Fruit fly (Drosophila melanogaster) whole organism, embryonic: ENCODE results near the gene MAPk-Ak2.

Experiments
- Abd-B ChIP-seq: fragments of 200-800 bp; sonication (Bioruptor generic); optimal IDR thresholded peaks from 2 replicates; lab custom pipeline; 2018; ENCODE audit warnings: missing biosample characterization, mild to moderate bottlenecking, missing genetic modification characterization, moderate library complexity
- Ada2b ChIP-seq: fragments of 200-800 bp; sonication (Bioruptor generic); IDR thresholded peaks from 2 replicates; pipeline ENCODE4 v1.3.6; 2022; ENCODE audit warnings: missing biosample characterization, missing genetic modification characterization
- C15 ChIP-seq: fragments of 200-800 bp; sonication (Bioruptor generic); IDR thresholded peaks from 3 replicates; pipeline ENCODE4 v1.3.6; 2022; ENCODE audit warnings: missing biosample characterization, missing genetic modification characterization
- CG10321 ChIP-seq: fragments of 200-800 bp; sonication (Bioruptor generic); IDR thresholded peaks from 2 replicates; pipeline ENCODE4 v1.3.6; 2022; ENCODE audit warnings: missing biosample characterization, missing genetic modification characterization
- CG10431 ChIP-seq: fragments of 200-800 bp; sonication (Bioruptor generic); optimal IDR thresholded peaks from 3 replicates; lab custom pipeline; 2018; ENCODE audit warnings: missing biosample characterization, mild to moderate bottlenecking, missing genetic modification characterization
- CG10979 ChIP-seq: fragments of 200-800 bp; sonication (Bioruptor generic); optimal IDR thresholded peaks from 2 replicates; lab custom pipeline; 2018; ENCODE audit warnings: missing biosample characterization, mild to moderate bottlenecking, missing genetic modification characterization, moderate library complexity
- CG12744 ChIP-seq: fragments of 200-800 bp; sonication (Bioruptor generic); optimal IDR thresholded peaks from 2 replicates; lab custom pipeline; 2016; ENCODE audit warnings: missing biosample characterization, missing genetic modification characterization
- CG14014 ChIP-seq: fragments of 200-800 bp; sonication (Bioruptor generic); IDR thresholded peaks from 2 replicates; pipeline ENCODE4 v1.3.6; 2022; ENCODE audit warnings: missing biosample characterization, missing genetic modification characterization
- CG15269 ChIP-seq: fragments of 200-800 bp; sonication (Bioruptor generic); optimal IDR thresholded peaks from 2 replicates; lab custom pipeline; 2018; ENCODE audit warnings: missing biosample characterization, mild to moderate bottlenecking, missing genetic modification characterization, moderate library complexity
- CG1529 ChIP-seq: fragments of 200-800 bp; sonication (Bioruptor generic); optimal IDR thresholded peaks from 3 replicates; lab custom pipeline; 2018; ENCODE audit warnings: missing biosample characterization, missing genetic modification characterization
- CG15696 ChIP-seq: fragments of 200-800 bp; sonication (Bioruptor generic); optimal IDR thresholded peaks from 2 replicates; lab custom pipeline; 2019; ENCODE audit warnings: missing biosample characterization, mild to moderate bottlenecking, missing genetic modification characterization, moderate library complexity
- CG1647 ChIP-seq: fragments of 200-800 bp; sonication (Bioruptor generic); optimal IDR thresholded peaks from 3 replicates; lab custom pipeline; 2016; ENCODE audit warnings: missing biosample characterization, missing genetic modification characterization
- CG17359 ChIP-seq: fragments of 200-800 bp; sonication (Bioruptor generic); optimal IDR thresholded peaks from 3 replicates; lab custom pipeline; 2018; ENCODE audit warnings: missing biosample characterization, mild to moderate bottlenecking, missing genetic modification characterization, moderate library complexity
- CG1832 ChIP-seq: fragments of 200-800 bp; sonication (Bioruptor generic); optimal IDR thresholded peaks from 2 replicates; lab custom pipeline; 2017; ENCODE audit warnings: missing biosample characterization, mild to moderate bottlenecking, missing genetic modification characterization, inconsistent platforms
- CG2875 ChIP-seq: fragments of 200-800 bp; sonication (Bioruptor generic); optimal IDR thresholded peaks from 2 replicates; lab custom pipeline; 2017; ENCODE audit warnings: missing biosample characterization, mild to moderate bottlenecking, missing genetic modification characterization, missing genetic modification reagents
- CG31388 ChIP-seq: fragments of 200-800 bp; sonication (Bioruptor generic); optimal IDR thresholded peaks from 2 replicates; lab custom pipeline; 2016; ENCODE audit warnings: missing biosample characterization, missing genetic modification characterization
- CG31441 ChIP-seq: fragments of 200-800 bp; sonication (Bioruptor generic); IDR thresholded peaks from 2 replicates; pipeline ENCODE4 v1.3.6; 2022; ENCODE audit warnings: missing biosample characterization, missing genetic modification characterization
- CG3163 ChIP-seq: fragments of 200-800 bp; sonication (Bioruptor generic); optimal IDR thresholded peaks from 3 replicates; lab custom pipeline; 2016; ENCODE audit warnings: missing biosample characterization, missing genetic modification characterization
- CG3726 ChIP-seq: fragments of 200-800 bp; sonication (Bioruptor generic); IDR thresholded peaks from 3 replicates; pipeline ENCODE4, ENCODE4 v1.3.6; 2022; ENCODE audit warnings: missing biosample characterization, missing genetic modification characterization
- CG3847 ChIP-seq: fragments of 200-800 bp; sonication (Bioruptor generic); IDR thresholded peaks from 2 replicates; pipeline ENCODE4 v1.3.6; 2022; ENCODE audit warnings: missing biosample characterization, missing genetic modification characterization
- CG4404 ChIP-seq: fragments of 200-800 bp; sonication (Bioruptor generic); IDR thresholded peaks from 2 replicates; pipeline ENCODE4 v1.3.6; 2022; ENCODE audit warnings: missing biosample characterization, missing genetic modification characterization
- CG6175 ChIP-seq: fragments of 200-800 bp; sonication (Bioruptor generic); IDR thresholded peaks from 3 replicates; pipeline ENCODE4 v1.3.6; 2022; ENCODE audit warnings: missing biosample characterization, missing genetic modification characterization
- CG6791 ChIP-seq: fragments of 200-800 bp; sonication (Bioruptor generic); IDR thresholded peaks from 3 replicates; pipeline ENCODE4 v1.3.6; 2022; ENCODE audit warnings: missing biosample characterization, missing genetic modification characterization; ENCODE audit not compliant: partially characterized antibody
- CG7372 ChIP-seq: fragments of 200-800 bp; sonication (Bioruptor generic); IDR thresholded peaks from 2 replicates; pipeline ENCODE4 v1.3.6; 2022; ENCODE audit warnings: missing biosample characterization, missing genetic modification characterization
- CG9727 ChIP-seq: fragments of 200-800 bp; sonication (Bioruptor generic); optimal IDR thresholded peaks from 3 replicates; lab custom pipeline; 2017; ENCODE audit warnings: missing biosample characterization, mild to moderate bottlenecking, missing genetic modification characterization
- CHES-1-like ChIP-seq: fragments of 200-800 bp; sonication (Bioruptor generic); optimal IDR thresholded peaks from 2 replicates; lab custom pipeline; 2016; ENCODE audit warnings: missing biosample characterization, missing genetic modification characterization
- CrebB ChIP-seq: fragments of 200-800 bp; sonication (Bioruptor generic); optimal IDR thresholded peaks from 3 replicates; lab custom pipeline; 2018; ENCODE audit warnings: missing biosample characterization, mild to moderate bottlenecking, missing genetic modification characterization
- Dek ChIP-seq: fragments of 200-800 bp; sonication (Bioruptor generic); optimal IDR thresholded peaks from 3 replicates; lab custom pipeline; 2019; ENCODE audit warnings: missing biosample characterization, mild to moderate bottlenecking, missing genetic modification characterization, moderate library complexity
- Hr51 ChIP-seq, 2 experiments: fragments of 200-800 bp; sonication (Bioruptor generic); optimal IDR thresholded peaks; 2 replicates in 1 of 2; 3 replicates in 1 of 2; lab custom pipeline; 2016 to 2018; ENCODE audit warnings: missing biosample characterization in 2 of 2, missing genetic modification characterization in 2 of 2, mild to moderate bottlenecking in 1 of 2, moderate library complexity in 1 of 2
- Mrtf ChIP-seq: fragments of 200-800 bp; sonication (Bioruptor generic); IDR thresholded peaks from 3 replicates; pipeline ENCODE4 v1.3.6; 2022; ENCODE audit warnings: missing biosample characterization, missing genetic modification characterization
- NK7.1 ChIP-seq: fragments of 200-800 bp; sonication (Bioruptor generic); optimal IDR thresholded peaks from 3 replicates; lab custom pipeline; 2016; ENCODE audit warnings: missing biosample characterization, missing genetic modification characterization
- Opbp ChIP-seq: fragments of 200-800 bp; sonication (Bioruptor generic); IDR thresholded peaks from 3 replicates; pipeline ENCODE4 v1.3.6; 2022; ENCODE audit warnings: missing biosample characterization, missing genetic modification characterization; ENCODE audit not compliant: partially characterized antibody
- Poxn ChIP-seq: fragments of 200-800 bp; sonication (Bioruptor generic); IDR thresholded peaks from 2 replicates; pipeline ENCODE4 v1.3.6; 2022; ENCODE audit warnings: missing biosample characterization, missing genetic modification characterization
- Ptx1 ChIP-seq: fragments of 200-800 bp; sonication (Bioruptor generic); IDR thresholded peaks from 2 replicates; pipeline ENCODE4 v1.3.6; 2022; ENCODE audit warnings: missing biosample characterization, missing genetic modification characterization
- Six4 ChIP-seq: fragments of 200-800 bp; sonication (Bioruptor generic); optimal IDR thresholded peaks from 2 replicates; lab custom pipeline; 2016; ENCODE audit warnings: missing biosample characterization, missing genetic modification characterization
- Stat92E ChIP-seq, 3 experiments: fragments of >200 bp in 2 of 3; fragments of 200-800 bp in 1 of 3; sonication (Bioruptor generic) in 1 of 3; optimal IDR thresholded peaks; 2 replicates each; lab custom pipeline; 2017 to 2019; ENCODE audit warnings: missing biosample characterization in 3 of 3, missing genetic modification characterization in 3 of 3, mild to moderate bottlenecking in 1 of 3, moderate library complexity in 1 of 3
- YL-1 ChIP-seq: fragments of 200-800 bp; sonication (Bioruptor generic); optimal IDR thresholded peaks from 3 replicates; lab custom pipeline; 2017; ENCODE audit warnings: missing biosample characterization, mild to moderate bottlenecking, missing genetic modification characterization
- ash1 ChIP-seq: fragments of 200-800 bp; sonication (Bioruptor generic); optimal IDR thresholded peaks from 2 replicates; lab custom pipeline; 2018; ENCODE audit warnings: missing biosample characterization, mild to moderate bottlenecking, missing genetic modification characterization
- cg ChIP-seq: fragments of 200-800 bp; sonication (Bioruptor generic); optimal IDR thresholded peaks from 3 replicates; lab custom pipeline; 2019; ENCODE audit warnings: missing biosample characterization, mild to moderate bottlenecking, missing genetic modification characterization, moderate library complexity
- corto ChIP-seq: fragments of 200-800 bp; sonication (Bioruptor generic); optimal IDR thresholded peaks from 2 replicates; lab custom pipeline; 2016; ENCODE audit warnings: missing biosample characterization, mild to moderate bottlenecking, missing genetic modification characterization, moderate library complexity
- da ChIP-seq: fragments of 200-800 bp; sonication (Bioruptor generic); optimal IDR thresholded peaks from 2 replicates; lab custom pipeline; 2016; ENCODE audit warnings: missing biosample characterization, missing genetic modification characterization
- dysf ChIP-seq: fragments of 200-800 bp; sonication (Bioruptor generic); IDR thresholded peaks from 3 replicates; pipeline ENCODE4 v1.3.6; 2022; ENCODE audit warnings: missing biosample characterization, missing genetic modification characterization
- ewg ChIP-seq: fragments of 200-800 bp; sonication (Bioruptor generic); optimal IDR thresholded peaks from 3 replicates; lab custom pipeline; 2017; ENCODE audit warnings: mild to moderate bottlenecking, missing biosample characterization, missing genetic modification reagents, missing genetic modification characterization
- gsb ChIP-seq: fragments of 200-800 bp; sonication (Bioruptor generic); IDR thresholded peaks from 2 replicates; pipeline ENCODE4 v1.3.6; 2022; ENCODE audit warnings: missing biosample characterization, missing genetic modification characterization
- hth ChIP-seq: fragments of >200 bp; optimal IDR thresholded peaks from 2 replicates; lab custom pipeline; 2017; ENCODE audit warnings: inconsistent platforms
- lilli ChIP-seq: fragments of 200-800 bp; sonication (Bioruptor generic); optimal IDR thresholded peaks from 3 replicates; lab custom pipeline; 2016; ENCODE audit warnings: missing biosample characterization, missing genetic modification characterization
- pnt ChIP-seq: fragments of 200-800 bp; sonication (Bioruptor generic); optimal IDR thresholded peaks from 3 replicates; lab custom pipeline; 2016; ENCODE audit warnings: missing biosample characterization, missing genetic modification characterization
- wek ChIP-seq: fragments of 200-800 bp; sonication (Bioruptor generic); optimal IDR thresholded peaks from 3 replicates; lab custom pipeline; 2018; ENCODE audit warnings: missing biosample characterization, mild to moderate bottlenecking, missing genetic modification characterization, moderate library complexity

Gene MAPk-Ak2

DNA sequence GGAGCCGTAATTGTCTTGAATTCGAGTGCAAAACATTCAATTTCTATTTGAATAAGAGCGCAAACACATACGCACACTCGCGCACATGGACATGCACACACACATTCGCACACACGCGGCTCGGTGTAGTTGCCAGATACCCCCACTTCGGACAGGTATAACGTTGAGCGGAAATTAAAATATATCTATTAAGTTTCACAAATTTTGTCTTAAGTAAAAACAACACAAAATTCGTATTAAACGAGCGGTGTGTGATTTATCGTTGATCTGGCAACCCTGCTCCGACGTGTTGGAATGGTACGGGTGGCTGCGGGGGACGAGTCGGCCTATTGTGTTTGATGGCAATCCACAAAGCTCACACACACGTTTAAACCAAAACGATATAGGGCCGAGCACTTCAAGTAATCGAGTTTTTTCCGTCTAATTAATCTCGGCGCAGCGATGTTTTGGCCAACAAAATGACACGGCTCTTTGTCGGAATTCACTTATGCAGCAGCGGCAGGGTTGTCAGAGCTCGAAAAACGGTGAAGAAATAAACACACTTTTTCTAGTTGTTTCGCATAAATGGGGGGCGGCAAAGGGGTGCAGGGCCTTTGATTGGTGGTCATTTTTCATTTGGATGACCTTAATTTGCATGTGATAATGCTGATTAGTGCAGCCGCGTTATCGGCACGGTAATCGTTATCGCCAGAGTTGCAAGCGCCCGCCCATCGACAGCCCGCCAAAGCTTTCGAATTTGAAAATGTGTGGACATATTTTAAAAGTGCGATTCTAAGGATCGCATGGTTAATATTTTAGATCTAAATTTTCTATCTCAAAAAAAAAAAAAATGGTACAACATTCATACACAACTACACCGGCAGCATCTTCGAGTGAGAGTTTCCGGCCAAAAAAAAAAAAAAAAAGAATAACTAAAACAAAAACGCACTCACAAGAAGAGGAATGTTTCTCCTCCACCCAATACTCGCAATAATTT is 17.9 kb downstream of the MAPk-Ak2 start (continued):
- TF ChIP-seq Abd-B (peak; percentile 65), CG1647 (GFP tag; lab: Kevin White, UChicago) (peak; percentile 18), Ptx1 (peak; percentile 83), CG3847 (GFP tag; lab: Robert Waterston, UW) (peak; percentile 81), CG17359 (peak; percentile 79), CG1832 (GFP tag; lab: Kevin White, UChicago) (no peak), CG15269 (tag; lab: Kevin White, UChicago) (peak; percentile 82), CG10979 (tag; lab: Kevin White, UChicago) (peak; percentile 61), ash1 (GFP tag; lab: Kevin White, UChicago) (no peak), Hr51 (GFP tag; optimal IDR thresholded peaks at IDR 0.05; lab: Kevin White, UChicago) (peak; percentile 57 to 72), lilli (peak; percentile 76), CHES-1-like (GFP tag; lab: Kevin White, UChicago) (no peak), hth (lab: Kevin White, UChicago) (no peak), ewg (GFP tag; lab: Kevin White, UChicago) (peak; percentile 66), CG3163 (no peak), da (GFP tag; lab: Kevin White, UChicago) (no peak), CG14014 (GFP tag; lab: Robert Waterston, UW) (peak; percentile 85), CG6175 (GFP tag; lab: Robert Waterston, UW) (peak; percentile 60; the same call in 1 of the 3 replicates), CG31388 (no peak), CG6791 (GFP tag; lab: Robert Waterston, UW) (peak; percentile 51; the same call in 1 of the 3 replicates), Opbp (no peak), Ada2b (GFP tag; lab: Robert Waterston, UW) (peak; percentile 74), Stat92E (GFP tag; optimal IDR thresholded peaks at IDR 0.05; lab: Kevin White, UChicago) (no peak), CG9727 (GFP tag; lab: Kevin White, UChicago) (peak; percentile 53), CG15696 (peak; percentile 24), CG31441 (GFP tag; lab: Robert Waterston, UW) (peak; percentile 60; the same call in 1 of the 2 replicates), CG2875 (GFP tag; lab: Kevin White, UChicago) (peak; percentile 28), Six4 (no peak), NK7.1 (GFP tag; lab: Kevin White, UChicago) (no peak), CG10431 (GFP tag; lab: Kevin White, UChicago) (peak; percentile 37), CrebB (tag; lab: Kevin White, UChicago) (peak; percentile 51), C15 (GFP tag; lab: Robert Waterston, UW) (no peak), CG3726 (peak; percentile 57; the same call in 1 of the 3 replicates), CG4404 (peak; percentile 66), dysf (GFP tag; lab: Robert Waterston, UW) (peak; percentile 74), CG12744 (peak; percentile 7), wek (GFP tag; lab: Kevin White, UChicago) (peak; percentile 40), CG7372 (GFP tag; lab: Robert Waterston, UW) (peak; percentile 65), Poxn (GFP tag; lab: Robert Waterston, UW) (no peak), CG10321 (GFP tag; lab: Robert Waterston, UW) (peak; percentile 56; the same call in 1 of the 2 replicates), pnt (GFP tag; lab: Kevin White, UChicago) (peak; percentile 58), Dek (peak; percentile 55), Mrtf (GFP tag; lab: Robert Waterston, UW) (peak; percentile 75; the same call in 2 of the 3 replicates), cg (peak; percentile 83), corto (GFP tag; lab: Kevin White, UChicago) (peak; percentile 56), CG1529 (GFP tag; lab: Kevin White, UChicago) (peak; percentile 57), gsb (peak; percentile 65), YL-1 (peak; percentile 36)
